Worm (Caenorhabditis elegans) whole organism, L1 larva: ENCODE results near the gene C07D8.5.

ENCODE experiments used
- F16B12.6 ChIP-seq: fragments of 150-350 bp; optimal IDR thresholded peaks from 2 replicates; lab custom pipeline; 2014; ENCODE audit warnings: missing biosample characterization, missing genetic modification characterization
- aha-1 ChIP-seq: fragments of 150-350 bp; optimal IDR thresholded peaks from 2 replicates; lab custom pipeline; 2014; ENCODE audit warnings: missing biosample characterization, missing genetic modification characterization
- alr-1 ChIP-seq: fragments of 200-800 bp; sonication (Bioruptor generic); optimal IDR thresholded peaks from 2 replicates; lab custom pipeline; 2018; ENCODE audit warnings: borderline replicate concordance, mild to moderate bottlenecking, missing genetic modification characterization, missing compliant biosample characterization
- aly-2 ChIP-seq: fragments of 150-350 bp; optimal IDR thresholded peaks from 2 replicates; lab custom pipeline; 2014; ENCODE audit warnings: missing biosample characterization, missing genetic modification characterization
- ama-1 ChIP-seq: fragments of 150-350 bp; optimal IDR thresholded peaks from 2 replicates; lab custom pipeline; 2014
- blmp-1 ChIP-seq: fragments of 150-350 bp; optimal IDR thresholded peaks from 2 replicates; lab custom pipeline; 2014; ENCODE audit warnings: missing biosample characterization, missing genetic modification characterization
- ceh-63 ChIP-seq: fragments of 200-800 bp; sonication (Bioruptor generic); optimal IDR thresholded peaks from 2 replicates; lab custom pipeline; 2018; ENCODE audit warnings: mild to moderate bottlenecking, missing genetic modification characterization, missing compliant biosample characterization
- ceh-8 ChIP-seq: fragments of 200-800 bp; sonication (Bioruptor generic); optimal IDR thresholded peaks from 2 replicates; lab custom pipeline; 2018; ENCODE audit warnings: mild to moderate bottlenecking, missing genetic modification characterization, moderate library complexity, missing compliant biosample characterization
- ceh-82 ChIP-seq, 3 experiments: fragments of 150-350 bp in 1 of 3; sonication (generic microtip) in 2 of 3; optimal IDR thresholded peaks; 2 replicates each; lab custom pipeline; 2014 to 2017; ENCODE audit warnings: missing biosample characterization in 3 of 3, missing genetic modification characterization in 3 of 3
- ceh-88 ChIP-seq: fragments of 200-800 bp; sonication (Bioruptor generic); IDR thresholded peaks from 2 replicates; pipeline ENCODE4 v1.3.6; 2022; ENCODE audit warnings: missing genetic modification characterization, missing compliant biosample characterization
- ceh-90 ChIP-seq: sonication (generic microtip); optimal IDR thresholded peaks from 2 replicates; lab custom pipeline; 2016; ENCODE audit warnings: missing genetic modification characterization, missing compliant biosample characterization
- ces-1 ChIP-seq: fragments of 150-350 bp; optimal IDR thresholded peaks from 2 replicates; lab custom pipeline; 2014; ENCODE audit warnings: missing biosample characterization, missing genetic modification reagents, missing genetic modification characterization
- dpl-1 ChIP-seq, 3 experiments: fragments of 150-350 bp in 2 of 3; sonication (generic microtip) in 1 of 3; optimal IDR thresholded peaks; 2 replicates each; lab custom pipeline; 2014 to 2017; ENCODE audit warnings: missing biosample characterization in 3 of 3, missing genetic modification characterization in 3 of 3, missing genetic modification reagents in 3 of 3
- efl-1 ChIP-seq, 4 experiments: fragments of 150-350 bp; optimal IDR thresholded peaks in 3 of 4; peaks in 1 of 4; 1 replicate in 1 of 4; 2 replicates in 3 of 4; lab custom pipeline; 2014; ENCODE audit warnings: missing biosample characterization in 2 of 4, missing genetic modification characterization in 2 of 4, missing genetic modification reagents in 2 of 4
- efl-3 ChIP-seq: fragments of 200-800 bp; sonication (Bioruptor generic); optimal IDR thresholded peaks from 2 replicates; lab custom pipeline; 2018; ENCODE audit warnings: mild to moderate bottlenecking, missing genetic modification characterization, missing compliant biosample characterization
- egl-13 ChIP-seq: sonication (generic microtip); optimal IDR thresholded peaks from 2 replicates; lab custom pipeline; 2016; ENCODE audit warnings: missing genotype, missing genetic modification reagents, missing genetic modification characterization, missing compliant biosample characterization
- egl-27 ChIP-seq, 2 experiments: fragments of 150-350 bp in 1 of 2; sonication (generic microtip); optimal IDR thresholded peaks; 3 replicates each; lab custom pipeline; 2017 to 2018; ENCODE audit warnings: missing biosample characterization in 2 of 2, missing genetic modification characterization in 2 of 2, missing genetic modification reagents in 2 of 2
- elt-2 ChIP-seq: sonication (generic microtip); optimal IDR thresholded peaks from 2 replicates; lab custom pipeline; 2016; ENCODE audit warnings: missing genetic modification characterization, mild to moderate bottlenecking, inconsistent platforms, missing compliant biosample characterization, missing genetic modification reagents
- ets-5 ChIP-seq: fragments of 200-800 bp; sonication (Bioruptor generic); IDR thresholded peaks from 2 replicates; pipeline ENCODE4 v1.3.6; 2022; ENCODE audit warnings: missing genetic modification characterization, missing compliant biosample characterization
- fkh-4 ChIP-seq: sonication (generic microtip); optimal IDR thresholded peaks from 2 replicates; lab custom pipeline; 2016; ENCODE audit warnings: missing compliant biosample characterization, missing genetic modification characterization, borderline replicate concordance
- fkh-8 ChIP-seq: sonication (generic microtip); optimal IDR thresholded peaks from 2 replicates; lab custom pipeline; 2016; ENCODE audit warnings: mild to moderate bottlenecking, missing genetic modification characterization, missing compliant biosample characterization
- fos-1 ChIP-seq: fragments of 150-350 bp; optimal IDR thresholded peaks from 2 replicates; lab custom pipeline; 2014; ENCODE audit warnings: missing biosample characterization, missing genetic modification characterization
- hlh-17 ChIP-seq: fragments of 200-800 bp; sonication (Bioruptor generic); optimal IDR thresholded peaks from 2 replicates; lab custom pipeline; 2018; ENCODE audit warnings: missing genetic modification characterization, mild to moderate bottlenecking, missing compliant biosample characterization, moderate library complexity, borderline replicate concordance
- hpl-2 ChIP-seq: fragments of 150-350 bp; optimal IDR thresholded peaks from 2 replicates; lab custom pipeline; 2014; ENCODE audit warnings: missing biosample characterization, missing genetic modification reagents, missing genetic modification characterization
- lin-15B ChIP-seq: fragments of 150-350 bp; sonication (generic microtip); optimal IDR thresholded peaks from 3 replicates; lab custom pipeline; 2014; ENCODE audit warnings: missing biosample characterization, missing genetic modification characterization
- lin-39 ChIP-seq: fragments of 150-350 bp; optimal IDR thresholded peaks from 2 replicates; lab custom pipeline; 2014; ENCODE audit warnings: missing biosample characterization, missing genetic modification reagents, missing genetic modification characterization
- lir-3 ChIP-seq: sonication (generic microtip); optimal IDR thresholded peaks from 2 replicates; lab custom pipeline; 2016; ENCODE audit warnings: mild to moderate bottlenecking, missing genetic modification characterization, moderate library complexity, missing compliant biosample characterization; ENCODE audit not compliant: poor library complexity
- lsy-2 ChIP-seq, 2 experiments: fragments of 150-350 bp; optimal IDR thresholded peaks; 2 replicates each; lab custom pipeline; 2014; ENCODE audit warnings: missing biosample characterization in 2 of 2, missing genetic modification characterization in 2 of 2
- mab-9 ChIP-seq: fragments of 200-800 bp; sonication (Bioruptor generic); IDR thresholded peaks from 2 replicates; pipeline ENCODE4 v1.3.6; 2022; ENCODE audit warnings: missing genetic modification reagents, missing genetic modification characterization, missing compliant biosample characterization
- mdl-1 ChIP-seq, 2 experiments: fragments of 150-350 bp; optimal IDR thresholded peaks; 2 replicates each; lab custom pipeline; 2014 to 2017; ENCODE audit warnings: missing biosample characterization in 2 of 2, missing genetic modification characterization in 2 of 2, inconsistent platforms in 1 of 2
- mep-1 ChIP-seq: fragments of 150-350 bp; optimal IDR thresholded peaks from 2 replicates; lab custom pipeline; 2014; ENCODE audit warnings: missing biosample characterization, missing genetic modification characterization
- nhr-12 ChIP-seq: sonication (generic microtip); optimal IDR thresholded peaks from 2 replicates; lab custom pipeline; 2017; ENCODE audit warnings: missing biosample characterization, missing genetic modification characterization
- nhr-237 ChIP-seq: fragments of 150-350 bp; optimal IDR thresholded peaks from 2 replicates; lab custom pipeline; 2014; ENCODE audit warnings: missing biosample characterization, missing genetic modification characterization
- nhr-47 ChIP-seq: sonication (generic microtip); optimal IDR thresholded peaks from 2 replicates; lab custom pipeline; 2016; ENCODE audit warnings: mild to moderate bottlenecking, missing genetic modification characterization, moderate library complexity, missing compliant biosample characterization
- nhr-71 ChIP-seq: sonication (generic microtip); optimal IDR thresholded peaks from 2 replicates; lab custom pipeline; 2016; ENCODE audit warnings: mild to moderate bottlenecking, missing genetic modification characterization, moderate library complexity, missing compliant biosample characterization
- nhr-76 ChIP-seq: sonication (generic microtip); optimal IDR thresholded peaks from 2 replicates; lab custom pipeline; 2017; ENCODE audit warnings: missing biosample characterization, missing genetic modification characterization
- nhr-77 ChIP-seq: fragments of 150-350 bp; optimal IDR thresholded peaks from 2 replicates; lab custom pipeline; 2014; ENCODE audit warnings: missing biosample characterization, missing genetic modification characterization
- nhr-84 ChIP-seq: sonication (generic microtip); optimal IDR thresholded peaks from 2 replicates; lab custom pipeline; 2017; ENCODE audit warnings: missing biosample characterization, missing genetic modification characterization
- nhr-85 ChIP-seq: sonication (generic microtip); peaks from one replicate; lab custom pipeline; 2016; ENCODE audit warnings: missing genetic modification characterization, inconsistent platforms, missing compliant biosample characterization
- nhr-90 ChIP-seq: sonication (generic microtip); optimal IDR thresholded peaks from 2 replicates; lab custom pipeline; 2016; ENCODE audit warnings: mild to moderate bottlenecking, missing genetic modification characterization, missing compliant biosample characterization; ENCODE audit not compliant: poor library complexity
- pag-3 ChIP-seq: sonication (generic microtip); optimal IDR thresholded peaks from 2 replicates; lab custom pipeline; 2017; ENCODE audit warnings: missing genetic modification characterization, mild to moderate bottlenecking, missing compliant biosample characterization, antibody characterized with exemption, borderline replicate concordance; ENCODE audit not compliant: insufficient read depth
- pax-3 ChIP-seq: fragments of 200-800 bp; sonication (Bioruptor generic); optimal IDR thresholded peaks from 2 replicates; lab custom pipeline; 2018; ENCODE audit warnings: mild to moderate bottlenecking, missing genetic modification characterization, moderate library complexity, missing compliant biosample characterization
- rnt-1 ChIP-seq: sonication (generic microtip); optimal IDR thresholded peaks from 2 replicates; lab custom pipeline; 2016; ENCODE audit warnings: mild to moderate bottlenecking, missing genetic modification characterization, moderate library complexity, missing compliant biosample characterization
- sox-4 ChIP-seq: sonication (generic microtip); optimal IDR thresholded peaks from 2 replicates; lab custom pipeline; 2016; ENCODE audit warnings: missing genetic modification characterization, missing compliant biosample characterization
- swsn-7 ChIP-seq: sonication (generic microtip); optimal IDR thresholded peaks from 2 replicates; lab custom pipeline; 2016; ENCODE audit warnings: missing genetic modification characterization, missing compliant biosample characterization
- tlp-1 ChIP-seq: fragments of 150-350 bp; optimal IDR thresholded peaks from 2 replicates; lab custom pipeline; 2014; ENCODE audit warnings: missing biosample characterization, missing genetic modification characterization
- unc-130 ChIP-seq: fragments of 150-350 bp; optimal IDR thresholded peaks from 2 replicates; lab custom pipeline; 2017; ENCODE audit warnings: missing biosample characterization, missing genetic modification characterization, inconsistent platforms
- unc-62 ChIP-seq: fragments of 150-350 bp; optimal IDR thresholded peaks from 2 replicates; lab custom pipeline; 2014; ENCODE audit warnings: missing biosample characterization, missing genetic modification reagents, missing genetic modification characterization
- unc-86 ChIP-seq: sonication (generic microtip); optimal IDR thresholded peaks from 2 replicates; lab custom pipeline; 2016; ENCODE audit warnings: missing genetic modification characterization, missing compliant biosample characterization
- xbp-1 ChIP-seq: sonication (generic microtip); optimal IDR thresholded peaks from 2 replicates; lab custom pipeline; 2016; ENCODE audit warnings: missing genetic modification characterization, missing compliant biosample characterization
- zag-1 ChIP-seq: fragments of 150-350 bp; optimal IDR thresholded peaks from 2 replicates; lab custom pipeline; 2014; ENCODE audit warnings: missing biosample characterization, missing genetic modification characterization
- zip-4 ChIP-seq: fragments of 200-800 bp; sonication (Bioruptor generic); optimal IDR thresholded peaks from 2 replicates; lab custom pipeline; 2018; ENCODE audit warnings: mild to moderate bottlenecking, missing genetic modification characterization, moderate library complexity, missing compliant biosample characterization

Gene C07D8.5

DNA sequence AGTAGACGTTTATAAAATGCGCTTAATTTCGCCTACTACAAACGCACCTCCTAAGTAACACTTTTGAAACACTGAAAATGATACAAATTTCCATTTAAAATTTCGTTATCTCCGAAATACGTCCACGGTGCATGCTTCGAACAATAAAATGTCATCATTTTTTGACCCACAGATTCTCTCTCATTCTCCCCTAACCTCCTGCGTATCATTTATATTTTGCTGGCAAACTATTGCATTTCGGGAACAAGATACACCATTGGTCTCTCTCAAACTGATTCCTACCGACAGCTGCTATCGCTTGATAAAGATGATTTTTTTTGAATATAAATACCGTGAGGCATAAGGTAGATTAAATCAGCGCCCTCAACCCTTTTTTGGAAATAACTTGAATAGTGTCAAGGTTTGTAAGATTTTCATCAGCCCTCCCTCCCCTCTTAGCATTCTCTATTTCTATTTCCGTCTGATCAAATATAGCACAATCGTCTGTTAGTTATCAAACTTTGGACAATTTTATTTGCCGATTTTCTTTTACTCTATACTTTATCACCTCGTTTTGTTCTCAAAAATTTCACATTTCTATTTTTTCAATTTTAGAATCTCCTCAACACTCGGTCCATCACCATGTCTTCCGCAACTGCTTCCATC, 2.8 kb upstream of the C07D8.5 start, which contains the start of gene C07D8.6:
Gene C07D8.6 (plus strand): TSS at position 595 of the 645 bp plus-strand sequence.
- no peak for TF ChIP-seq unc-86 (tag; lab: Kevin White, UChicago)
- TF ChIP-seq hlh-17 (GFP tag; lab: Kevin White, UChicago) = no peak
- no peak for TF ChIP-seq efl-3 (GFP tag; lab: Kevin White, UChicago)
- no peak for TF ChIP-seq egl-13
- no peak for TF ChIP-seq mab-9 (GFP tag; lab: Robert Waterston, UW)
- no peak for TF ChIP-seq egl-27 (tag; optimal IDR thresholded peaks at IDR 0.05; lab: Kevin White, UChicago)
- no peak for TF ChIP-seq lir-3
- TF ChIP-seq lin-39 (tag; lab: Kevin White, UChicago) = no peak
- no peak for TF ChIP-seq ces-1 (GFP tag; lab: Kevin White, UChicago)
- no peak for TF ChIP-seq fos-1 (tag; lab: Kevin White, UChicago)
- TF ChIP-seq mdl-1 (tag; optimal IDR thresholded peaks at IDR 0.05; lab: Kevin White, UChicago) = no peak
- no peak for TF ChIP-seq rnt-1
- peak; percentile 49 for TF ChIP-seq nhr-71
- TF ChIP-seq nhr-12 (tag; lab: Kevin White, UChicago) = no peak
- no peak for TF ChIP-seq ceh-82 (tag; optimal IDR thresholded peaks at IDR 0.05; lab: Kevin White, UChicago)
- no peak for TF ChIP-seq nhr-237 (tag; lab: Kevin White, UChicago)
- peak; percentile 45 for TF ChIP-seq nhr-90 (tag; lab: Kevin White, UChicago)
- TF ChIP-seq pag-3 (tag; lab: Kevin White, UChicago) = no peak
- TF ChIP-seq lin-15B (tag; lab: Kevin White, UChicago) = no peak
- no peak for TF ChIP-seq ets-5 (GFP tag; lab: Robert Waterston, UW)
- TF ChIP-seq pax-3 (tag; lab: Kevin White, UChicago) = no peak
- TF ChIP-seq zip-4 (GFP tag; lab: Kevin White, UChicago) = no peak
- TF ChIP-seq nhr-84 (tag; lab: Kevin White, UChicago) = no peak
- no peak for TF ChIP-seq fkh-8
- TF ChIP-seq aly-2 (tag; lab: Kevin White, UChicago) = no peak
- peak; percentile 35 for TF ChIP-seq blmp-1 (tag; lab: Kevin White, UChicago)
- no peak for TF ChIP-seq xbp-1 (tag; lab: Kevin White, UChicago)
- TF ChIP-seq zag-1 (tag; lab: Kevin White, UChicago) = no peak
- TF ChIP-seq ceh-63 (GFP tag; lab: Kevin White, UChicago) = no peak
- TF ChIP-seq unc-130 = no peak
- no peak for TF ChIP-seq efl-1 (optimal IDR thresholded peaks at IDR 0.05; lab: Kevin White, UChicago)
- peak in 1 of 2 experiments; percentile 45 for TF ChIP-seq efl-1 (GFP tag; optimal IDR thresholded peaks at IDR 0.05 in 1 of 2; lab: Kevin White, UChicago)
- no peak for TF ChIP-seq swsn-7 (tag; lab: Kevin White, UChicago)
- TF ChIP-seq tlp-1 (tag; lab: Kevin White, UChicago) = no peak
- TF ChIP-seq ceh-90 = no peak
- TF ChIP-seq sox-4 (tag; lab: Kevin White, UChicago) = no peak
- TF ChIP-seq ceh-88 (GFP tag; lab: Robert Waterston, UW) = no peak
- no peak for TF ChIP-seq ama-1 (lab: Kevin White, UChicago)
- peak; percentile 91 for TF ChIP-seq elt-2 (tag; lab: Kevin White, UChicago)
- no peak for TF ChIP-seq mep-1 (tag; lab: Kevin White, UChicago)
- no peak for TF ChIP-seq nhr-47
- TF ChIP-seq ceh-8 = no peak
- TF ChIP-seq nhr-76 = no peak
- no peak for TF ChIP-seq alr-1 (tag; lab: Kevin White, UChicago)
- TF ChIP-seq nhr-77 (tag; lab: Kevin White, UChicago) = peak; percentile 12
- peak; percentile 65 for TF ChIP-seq nhr-85
- no peak for TF ChIP-seq hpl-2 (GFP tag; lab: Kevin White, UChicago)
- no peak for TF ChIP-seq unc-62 (GFP tag; lab: Kevin White, UChicago)
- TF ChIP-seq aha-1 (tag; lab: Kevin White, UChicago) = no peak
- TF ChIP-seq lsy-2 (tag; optimal IDR thresholded peaks at IDR 0.05; lab: Kevin White, UChicago) = no peak
- TF ChIP-seq fkh-4 (tag; lab: Kevin White, UChicago) = no peak
- no peak for TF ChIP-seq F16B12.6 (tag; lab: Kevin White, UChicago)
- no peak for TF ChIP-seq dpl-1 (GFP tag; optimal IDR thresholded peaks at IDR 0.05; lab: Kevin White, UChicago)
